Fruit fly (Drosophila melanogaster): ENCODE results near the gene CG13481.

DNA sequence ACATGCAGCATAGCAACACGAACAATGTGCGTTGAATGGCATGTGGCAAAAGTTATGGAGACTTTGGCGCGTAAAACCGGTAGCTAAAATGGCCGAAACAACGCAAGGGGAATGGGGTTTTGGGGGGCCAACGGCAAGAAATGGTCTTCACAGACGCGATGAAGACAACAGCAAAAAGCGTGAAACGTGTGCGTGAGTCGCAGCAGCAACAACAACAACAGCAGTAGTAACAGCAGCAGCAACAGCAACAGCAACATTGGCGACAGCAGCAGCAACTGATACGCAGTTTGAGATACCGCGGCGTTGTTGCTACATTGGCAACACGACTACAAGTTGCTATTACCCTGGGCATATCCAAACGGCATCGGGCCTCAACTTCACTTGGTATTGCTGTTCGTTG lies 47.6 kb downstream of the CG13481 start:
- TF ChIP-seq CTCF (optimal IDR thresholded peaks at IDR 0.05) (no peak), CG8478 (optimal IDR thresholded peaks at IDR 0.05) (no peak)
